Fruit fly (Drosophila melanogaster) whole organism, wandering third instar larva: ENCODE measurements around the gene BomT3.

ENCODE experiments used
- Abd-B ChIP-seq: fragments of >200 bp; optimal IDR thresholded peaks from 2 replicates; lab custom pipeline; 2017; ENCODE audit warnings: missing biosample characterization, missing genetic modification characterization
- Dfd ChIP-seq: fragments of >200 bp; optimal IDR thresholded peaks from 2 replicates; lab custom pipeline; 2017; ENCODE audit warnings: missing biosample characterization, missing genetic modification characterization
- Hr78 ChIP-seq: fragments of >200 bp; optimal IDR thresholded peaks from 2 replicates; lab custom pipeline; 2017; ENCODE audit warnings: missing biosample characterization, missing genetic modification characterization
- Myc ChIP-seq: fragments of >200 bp; optimal IDR thresholded peaks from 2 replicates; lab custom pipeline; 2017
- OdsH ChIP-seq: fragments of 200-800 bp; sonication (Bioruptor generic); optimal IDR thresholded peaks from 2 replicates; lab custom pipeline; 2016; ENCODE audit warnings: missing biosample characterization, mild to moderate bottlenecking, missing genetic modification characterization
- Sp1 ChIP-seq: fragments of 200-800 bp; sonication (Bioruptor generic); optimal IDR thresholded peaks from 3 replicates; lab custom pipeline; 2019; ENCODE audit warnings: missing biosample characterization, mild to moderate bottlenecking, missing genetic modification characterization, moderate library complexity
- foxo ChIP-seq, 2 experiments: fragments of 200-800 bp; sonication (Bioruptor generic); optimal IDR thresholded peaks; 2 replicates in 1 of 2; 3 replicates in 1 of 2; lab custom pipeline; 2016 to 2017; ENCODE audit warnings: missing biosample characterization in 2 of 2, missing genetic modification characterization in 2 of 2
- fru ChIP-seq: fragments of 200-800 bp; sonication (Bioruptor generic); optimal IDR thresholded peaks from 3 replicates; lab custom pipeline; 2016; ENCODE audit warnings: missing biosample characterization, mild to moderate bottlenecking, missing genetic modification characterization
- h ChIP-seq: fragments of 200-800 bp; sonication (Bioruptor generic); optimal IDR thresholded peaks from 3 replicates; lab custom pipeline; 2016; ENCODE audit warnings: missing biosample characterization, mild to moderate bottlenecking, missing genetic modification characterization
- lola ChIP-seq: fragments of >200 bp; optimal IDR thresholded peaks from 2 replicates; lab custom pipeline; 2017; ENCODE audit warnings: missing biosample characterization, missing genetic modification characterization
- pan ChIP-seq: fragments of >200 bp; optimal IDR thresholded peaks from 2 replicates; lab custom pipeline; 2017
- rgr ChIP-seq: fragments of 200-800 bp; sonication (Bioruptor generic); optimal IDR thresholded peaks from 3 replicates; lab custom pipeline; 2016; ENCODE audit warnings: missing biosample characterization, mild to moderate bottlenecking, missing genetic modification characterization
- usp ChIP-seq: fragments of >200 bp; optimal IDR thresholded peaks from 2 replicates; lab custom pipeline; 2017; ENCODE audit warnings: missing biosample characterization, missing genetic modification characterization
- woc ChIP-seq: sonication (Bioruptor generic); optimal IDR thresholded peaks from 2 replicates; lab custom pipeline; 2016; ENCODE audit warnings: missing biosample characterization, mild to moderate bottlenecking, missing genetic modification characterization

dm6 chr3R:22042283-22042875 is 43.8 kb downstream of the BomT3 start:
- no peak for TF ChIP-seq Myc (lab: Kevin White, UChicago)
- no peak for TF ChIP-seq Abd-B
- no peak for TF ChIP-seq pan (lab: Kevin White, UChicago)
- no peak for TF ChIP-seq Sp1 (GFP tag; lab: Kevin White, UChicago)
- TF ChIP-seq OdsH (GFP tag; lab: Kevin White, UChicago) = no peak
- TF ChIP-seq usp = no peak
- no peak for TF ChIP-seq rgr (GFP tag; lab: Kevin White, UChicago)
- TF ChIP-seq fru (GFP tag; lab: Kevin White, UChicago) = no peak
- no peak for TF ChIP-seq foxo (GFP tag; optimal IDR thresholded peaks at IDR 0.05; lab: Kevin White, UChicago)
- no peak for TF ChIP-seq h (GFP tag; lab: Kevin White, UChicago)
- TF ChIP-seq woc = no peak
- no peak for TF ChIP-seq Hr78
- no peak for TF ChIP-seq lola (GFP tag; lab: Kevin White, UChicago)
- TF ChIP-seq Dfd (GFP tag; lab: Kevin White, UChicago) = no peak
